Worm (Caenorhabditis elegans): ENCODE measurements around the gene Y11D7A.7.
"Not testable (repeated sequence)": the region's sequence is repeated elsewhere in the genome, so short reads cannot be mapped to it uniquely, and the experiment has no call there.

ce11 chrIV:9249219-9249618 lies at the start of gene Y11D7A.7:
- TF ChIP-seq flt-1 (GFP tag; IDR thresholded peaks at IDR 0.05); ceh-36 (tag; optimal IDR thresholded peaks at IDR 0.05); tra-4 (tag; optimal IDR thresholded peaks at IDR 0.05); ama-1 (optimal IDR thresholded peaks at IDR 0.05); B0310.2 (tag; optimal IDR thresholded peaks at IDR 0.05); aly-1 (tag; optimal IDR thresholded peaks at IDR 0.05): not testable (repeated sequence)
